Worm (Caenorhabditis elegans): ENCODE data around the gene F12D9.2.

F12D9.2 gene

ce11 chrX:8623840-8624591, 22.9 kb downstream of the F12D9.2 start (continued):
- TF ChIP-seq ekl-4 (GFP tag; IDR thresholded peaks at IDR 0.05) (0 out of 2 replicates have a peak, but pooled peaks have one; percentile 64), mxl-1 (tag; optimal IDR thresholded peaks at IDR 0.05) (no peak), nhr-27 (tag; optimal IDR thresholded peaks at IDR 0.05) (no peak), zfh-2 (GFP tag; conservative IDR thresholded peaks at IDR 0.05) (peak; percentile 49), sea-2 (GFP tag; IDR thresholded peaks at IDR 0.05) (no peak), repo-1 (tag; optimal IDR thresholded peaks at IDR 0.05) (peak; percentile 23), die-1 (tag; optimal IDR thresholded peaks at IDR 0.05) (peak; percentile 62), K12H6.12 (tag; optimal IDR thresholded peaks at IDR 0.05) (no peak), ets-4 (GFP tag; optimal IDR thresholded peaks at IDR 0.05) (no peak), F37B4.10 (GFP tag; IDR thresholded peaks at IDR 0.05) (no peak), nhr-80 (tag; optimal IDR thresholded peaks at IDR 0.05) (peak; percentile 21), attf-5 (GFP tag; optimal IDR thresholded peaks at IDR 0.05) (peak; percentile 46), somi-1 (GFP tag; optimal IDR thresholded peaks at IDR 0.05) (peak; percentile 62), T07F8.4 (tag; optimal IDR thresholded peaks at IDR 0.05) (no peak), ztf-25 (GFP tag; IDR thresholded peaks at IDR 0.05) (0 out of 2 replicates have a peak, but pooled peaks have one; percentile 15), gei-17 (GFP tag; optimal IDR thresholded peaks at IDR 0.05) (peak; percentile 23), lin-35 (GFP tag; optimal IDR thresholded peaks at IDR 0.05) (peak in 1 of 3 experiments; percentile 11), attf-6 (GFP tag; IDR thresholded peaks at IDR 0.05) (no peak), madf-6 (GFP tag; IDR thresholded peaks at IDR 0.05) (no peak), Y67H2A.10 (GFP tag; conservative IDR thresholded peaks at IDR 0.05) (no peak), egl-18 (GFP tag; IDR thresholded peaks at IDR 0.05) (no peak), nhr-120 (GFP tag; IDR thresholded peaks at IDR 0.05) (no peak), lir-1 (GFP tag; conservative IDR thresholded peaks at IDR 0.05) (no peak), snpc-3.4 (tag; optimal IDR thresholded peaks at IDR 0.05) (peak; percentile 39), nfyb-1 (GFP tag; IDR thresholded peaks at IDR 0.05) (peak; percentile 79), madf-10 (tag; optimal IDR thresholded peaks at IDR 0.05) (no peak), zim-3 (tag; optimal IDR thresholded peaks at IDR 0.05) (no peak), hlh-26 (GFP tag; conservative IDR thresholded peaks at IDR 0.05) (no peak), rec-8 (tag; optimal IDR thresholded peaks at IDR 0.05) (peak; percentile 10 to 59), pha-4 (tag; optimal IDR thresholded peaks at IDR 0.05) (no peak), nhr-90 (tag; optimal IDR thresholded peaks at IDR 0.05) (peak; percentile 64), dpff-1 (tag; optimal IDR thresholded peaks at IDR 0.05) (no peak), let-526 (GFP tag; IDR thresholded peaks at IDR 0.05) (no peak), let-607 (tag; optimal IDR thresholded peaks at IDR 0.05) (peak in 1 of 2 experiments; percentile 34), T26A5.8 (tag; optimal IDR thresholded peaks at IDR 0.05) (no peak), pbrm-1 (GFP tag; IDR thresholded peaks at IDR 0.05) (peak; percentile 61), madf-8 (GFP tag; conservative IDR thresholded peaks at IDR 0.05) (no peak), egl-44 (GFP tag; IDR thresholded peaks at IDR 0.05) (no peak), hmg-1.2 (GFP tag; IDR thresholded peaks at IDR 0.05) (peak; percentile 69), F57A8.1 (GFP tag; optimal IDR thresholded peaks at IDR 0.05) (no peak), aptf-2 (GFP tag; conservative IDR thresholded peaks at IDR 0.05) (no peak), nfya-2 (GFP tag; IDR thresholded peaks at IDR 0.05) (0 out of 2 replicates have a peak, but pooled peaks have one; percentile 25), mel-28 (tag; optimal IDR thresholded peaks at IDR 0.05; ENCODE audit: borderline replicate concordance) (no peak), aptf-3 (GFP tag; IDR thresholded peaks at IDR 0.05) (no peak), ztf-3 (GFP tag; optimal IDR thresholded peaks at IDR 0.05) (no peak), cebp-1 (GFP tag; IDR thresholded peaks at IDR 0.05) (no peak), cebp-1 (tag; optimal IDR thresholded peaks at IDR 0.05) (no peak)
